Worm (Caenorhabditis elegans) whole organism, L3 larva: Measurements from ENCODE around the gene W10G11.3.
A peak's percentile ranks its signal among the peaks of the same experiment; 100 is the strongest.

Experiments used
- R02D3.7 ChIP-seq: fragments of 150-350 bp; optimal IDR thresholded peaks from 2 replicates; lab custom pipeline; 2014; ENCODE audit warnings: missing biosample characterization, missing genetic modification characterization
- ZK546.5 ChIP-seq: sonication (generic microtip); optimal IDR thresholded peaks from 2 replicates; lab custom pipeline; 2017; ENCODE audit warnings: missing biosample characterization, missing genetic modification characterization
- aly-2 ChIP-seq: fragments of 150-350 bp; optimal IDR thresholded peaks from 2 replicates; lab custom pipeline; 2014; ENCODE audit warnings: missing biosample characterization, missing genetic modification characterization
- ama-1 ChIP-seq: fragments of 150-350 bp; optimal IDR thresholded peaks from 2 replicates; lab custom pipeline; 2018
- ceh-28 ChIP-seq: fragments of 150-350 bp; optimal IDR thresholded peaks from 2 replicates; lab custom pipeline; 2014; ENCODE audit warnings: missing biosample characterization, missing genetic modification reagents, missing genetic modification characterization
- ceh-82 ChIP-seq: fragments of 150-350 bp; optimal IDR thresholded peaks from 2 replicates; lab custom pipeline; 2014; ENCODE audit warnings: missing biosample characterization, missing genetic modification characterization
- ceh-9 ChIP-seq: sonication (generic microtip); optimal IDR thresholded peaks from 2 replicates; lab custom pipeline; 2018; ENCODE audit warnings: missing biosample characterization, missing genetic modification characterization
- daf-12 ChIP-seq: fragments of 150-350 bp; optimal IDR thresholded peaks from 2 replicates; lab custom pipeline; 2014; ENCODE audit warnings: missing biosample characterization, missing genetic modification reagents, missing genetic modification characterization
- egl-27 ChIP-seq: sonication (generic microtip); optimal IDR thresholded peaks from 4 replicates; lab custom pipeline; 2017; ENCODE audit warnings: missing biosample characterization, missing genetic modification reagents, missing genetic modification characterization
- egl-5 ChIP-seq: fragments of 150-350 bp; optimal IDR thresholded peaks from 2 replicates; lab custom pipeline; 2017; ENCODE audit warnings: missing biosample characterization, missing genetic modification reagents, missing genetic modification characterization, inconsistent platforms
- elt-1 ChIP-seq: fragments of 150-350 bp; optimal IDR thresholded peaks from 2 replicates; lab custom pipeline; 2014; ENCODE audit warnings: missing biosample characterization, missing genetic modification characterization
- elt-2 ChIP-seq: sonication (generic microtip); optimal IDR thresholded peaks from 2 replicates; lab custom pipeline; 2016; ENCODE audit warnings: missing genetic modification reagents, mild to moderate bottlenecking, missing genetic modification characterization, missing compliant biosample characterization
- elt-3 ChIP-seq, 3 experiments: fragments of 150-350 bp in 1 of 3; sonication (generic microtip) in 2 of 3; optimal IDR thresholded peaks; 2 replicates in 2 of 3; 4 replicates in 1 of 3; lab custom pipeline; 2014 to 2017; ENCODE audit warnings: missing biosample characterization in 3 of 3, missing genetic modification characterization in 3 of 3
- eor-1 ChIP-seq, 2 experiments: fragments of 150-350 bp; optimal IDR thresholded peaks; 2 replicates each; lab custom pipeline; 2014 to 2018; ENCODE audit warnings: missing biosample characterization in 2 of 2, missing genetic modification characterization in 2 of 2
- fkh-10 ChIP-seq: sonication (generic microtip); optimal IDR thresholded peaks from 2 replicates; lab custom pipeline; 2017; ENCODE audit warnings: missing biosample characterization, missing genetic modification reagents, missing genetic modification characterization
- fkh-2 ChIP-seq: fragments of 150-350 bp; optimal IDR thresholded peaks from 2 replicates; lab custom pipeline; 2014; ENCODE audit warnings: missing biosample characterization, missing genetic modification reagents, missing genetic modification characterization
- jun-1 ChIP-seq: fragments of 150-350 bp; optimal IDR thresholded peaks from 2 replicates; lab custom pipeline; 2014; ENCODE audit warnings: missing biosample characterization, missing genetic modification reagents, missing genetic modification characterization
- lin-15B ChIP-seq: fragments of 150-350 bp; optimal IDR thresholded peaks from 2 replicates; lab custom pipeline; 2014; ENCODE audit warnings: missing biosample characterization, missing genetic modification characterization
- lsy-12 ChIP-seq: sonication (generic microtip); optimal IDR thresholded peaks from 2 replicates; lab custom pipeline; 2016; ENCODE audit warnings: mild to moderate bottlenecking, missing genetic modification characterization, missing compliant biosample characterization
- mdl-1 ChIP-seq: fragments of 150-350 bp; optimal IDR thresholded peaks from 2 replicates; lab custom pipeline; 2014; ENCODE audit warnings: missing biosample characterization, missing genetic modification characterization
- nfya-1 ChIP-seq: sonication (generic microtip); optimal IDR thresholded peaks from 2 replicates; lab custom pipeline; 2017; ENCODE audit warnings: missing genetic modification characterization, mild to moderate bottlenecking, missing compliant biosample characterization, antibody characterized with exemption, moderate library complexity; ENCODE audit not compliant: insufficient read depth
- nhr-11 ChIP-seq: fragments of 150-350 bp; optimal IDR thresholded peaks from 2 replicates; lab custom pipeline; 2014; ENCODE audit warnings: missing biosample characterization, missing genetic modification characterization
- nhr-12 ChIP-seq: fragments of 150-350 bp; optimal IDR thresholded peaks from 2 replicates; lab custom pipeline; 2014; ENCODE audit warnings: missing biosample characterization, missing genetic modification characterization
- nhr-23 ChIP-seq: fragments of 150-350 bp; optimal IDR thresholded peaks from 2 replicates; lab custom pipeline; 2014; ENCODE audit warnings: missing biosample characterization, missing genetic modification reagents, missing genetic modification characterization
- nhr-25 ChIP-seq: sonication (generic microtip); optimal IDR thresholded peaks from 2 replicates; lab custom pipeline; 2017; ENCODE audit warnings: missing biosample characterization, missing genetic modification characterization
- nhr-28 ChIP-seq: fragments of 150-350 bp; optimal IDR thresholded peaks from 2 replicates; lab custom pipeline; 2014; ENCODE audit warnings: missing biosample characterization, missing genetic modification characterization
- nhr-43 ChIP-seq: sonication (generic microtip); optimal IDR thresholded peaks from 2 replicates; lab custom pipeline; 2016; ENCODE audit warnings: mild to moderate bottlenecking, missing genetic modification characterization, missing compliant biosample characterization; ENCODE audit not compliant: poor library complexity, severe bottlenecking
- nhr-67 ChIP-seq: fragments of 150-350 bp; optimal IDR thresholded peaks from 2 replicates; lab custom pipeline; 2014; ENCODE audit warnings: missing biosample characterization, missing genetic modification characterization
- nhr-76 ChIP-seq: fragments of 150-350 bp; sonication (generic microtip); optimal IDR thresholded peaks from 5 replicates; lab custom pipeline; 2014; ENCODE audit warnings: missing biosample characterization, missing genetic modification characterization
- nhr-77 ChIP-seq: fragments of 150-350 bp; optimal IDR thresholded peaks from 2 replicates; lab custom pipeline; 2014; ENCODE audit warnings: missing biosample characterization, missing genetic modification characterization
- pha-4 ChIP-seq: fragments of 150-350 bp; optimal IDR thresholded peaks from 2 replicates; lab custom pipeline; 2014; ENCODE audit warnings: missing biosample characterization, missing genetic modification reagents, missing genetic modification characterization
- pqm-1 ChIP-seq: fragments of 150-350 bp; optimal IDR thresholded peaks from 2 replicates; lab custom pipeline; 2017; ENCODE audit warnings: missing biosample characterization, missing genetic modification characterization, inconsistent platforms
- skn-1 ChIP-seq: fragments of 150-350 bp; optimal IDR thresholded peaks from 2 replicates; lab custom pipeline; 2014; ENCODE audit warnings: missing biosample characterization, missing genetic modification characterization
- snpc-4 ChIP-seq: fragments of 150-350 bp; optimal IDR thresholded peaks from 2 replicates; lab custom pipeline; 2014; ENCODE audit warnings: missing biosample characterization, missing genetic modification characterization
- tbx-2 ChIP-seq: sonication (generic microtip); optimal IDR thresholded peaks from 2 replicates; lab custom pipeline; 2016; ENCODE audit warnings: mild to moderate bottlenecking, missing genetic modification characterization, missing compliant biosample characterization
- unc-62 ChIP-seq: fragments of 150-350 bp; sonication (generic microtip); optimal IDR thresholded peaks from 4 replicates; lab custom pipeline; 2014; ENCODE audit warnings: missing biosample characterization, missing genetic modification reagents, missing genetic modification characterization
- zag-1 ChIP-seq: fragments of 150-350 bp; optimal IDR thresholded peaks from 2 replicates; lab custom pipeline; 2014; ENCODE audit warnings: missing biosample characterization, missing genetic modification characterization
- ztf-11 ChIP-seq: fragments of 150-350 bp; optimal IDR thresholded peaks from 2 replicates; lab custom pipeline; 2014; ENCODE audit warnings: missing biosample characterization, missing genetic modification characterization
- ztf-4 ChIP-seq: fragments of 150-350 bp; optimal IDR thresholded peaks from 2 replicates; lab custom pipeline; 2014; ENCODE audit warnings: missing biosample characterization, missing genetic modification characterization

The W10G11.3 gene

DNA sequence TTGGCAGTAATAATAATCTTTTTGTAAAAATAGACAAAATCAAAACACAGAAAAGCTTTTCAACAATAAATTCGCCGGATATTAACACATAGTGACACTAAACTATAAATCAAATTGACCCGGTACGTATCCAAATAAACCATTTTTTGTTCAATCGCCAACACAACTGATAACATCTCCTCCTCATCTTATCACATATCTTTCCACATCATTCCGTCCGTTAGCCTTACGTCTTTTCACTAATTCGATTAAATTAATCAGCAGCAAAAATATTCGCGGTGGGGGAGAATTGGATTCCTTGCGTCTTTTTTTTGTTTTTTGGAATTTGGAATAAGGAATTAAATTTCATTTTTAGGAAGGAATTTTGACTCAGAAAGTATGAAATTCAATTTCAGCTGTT lies 5.7 kb downstream of the W10G11.3 start:
- no peak for TF ChIP-seq R02D3.7 (tag; lab: Kevin White, UChicago)
- no peak for TF ChIP-seq daf-12 (tag; lab: Kevin White, UChicago)
- no peak for TF ChIP-seq nhr-43 (tag; lab: Kevin White, UChicago)
- no peak for TF ChIP-seq nhr-23 (tag; lab: Kevin White, UChicago)
- TF ChIP-seq ztf-11 (tag; lab: Kevin White, UChicago), result no peak
- TF ChIP-seq nhr-25 (tag; lab: Kevin White, UChicago), result no peak
- no peak for TF ChIP-seq elt-3 (tag; optimal IDR thresholded peaks at IDR 0.05; lab: Kevin White, UChicago)
- TF ChIP-seq eor-1 (tag; optimal IDR thresholded peaks at IDR 0.05; lab: Kevin White, UChicago), result no peak
- no peak for TF ChIP-seq egl-5 (tag; lab: Kevin White, UChicago)
- no peak for TF ChIP-seq egl-27 (tag; lab: Kevin White, UChicago)
- TF ChIP-seq lsy-12 (tag; lab: Kevin White, UChicago), result no peak
- TF ChIP-seq pha-4, result no peak

DNA sequence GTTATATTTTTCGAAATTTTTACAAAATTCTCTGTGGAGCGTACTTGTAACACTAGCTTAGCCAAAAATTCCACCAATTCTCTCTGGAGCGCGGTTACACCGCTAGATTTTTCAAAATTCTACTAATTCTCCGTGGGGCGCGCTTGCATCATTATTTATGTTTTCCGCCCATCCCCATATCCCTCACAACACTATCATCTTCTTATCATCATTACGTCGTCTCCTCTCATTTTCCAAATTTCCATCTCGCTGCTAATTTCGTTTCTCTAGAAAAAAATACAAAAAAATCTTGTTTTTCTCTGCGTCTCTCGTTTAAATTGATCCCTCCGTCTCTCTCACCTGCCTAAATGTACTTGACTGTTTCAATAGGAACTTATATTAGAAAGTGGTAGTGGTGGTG lies 7.0 kb downstream of the W10G11.3 start:
- TF ChIP-seq nfya-1 (tag; lab: Kevin White, UChicago) (no peak), R02D3.7 (tag; lab: Kevin White, UChicago) (no peak), nhr-43 (tag; lab: Kevin White, UChicago) (peak; percentile 12)

DNA sequence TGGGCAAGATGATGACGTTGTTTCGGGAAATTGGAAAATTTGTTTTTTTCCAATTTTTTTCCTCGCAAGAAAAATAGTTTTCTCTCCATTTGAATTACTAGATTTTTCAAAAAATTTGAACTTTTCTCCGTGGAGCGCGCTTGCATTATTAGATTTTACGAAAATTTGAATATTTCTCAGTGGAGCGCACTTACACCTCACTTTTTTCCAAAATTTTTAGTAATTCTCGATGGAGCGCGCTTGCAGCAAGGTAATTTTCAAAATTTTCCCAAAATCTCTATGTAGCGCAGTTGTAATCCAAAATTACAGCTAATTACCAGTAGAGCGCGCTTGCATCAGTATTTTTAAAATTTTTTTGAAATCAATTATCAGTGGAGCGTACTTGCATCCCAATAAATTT lies 7.6 kb downstream of the W10G11.3 start:
- TF ChIP-seq nhr-23 (tag; lab: Kevin White, UChicago) (no peak), egl-5 (tag; lab: Kevin White, UChicago) (no peak), ceh-28 (tag; lab: Kevin White, UChicago) (no peak), eor-1 (tag; optimal IDR thresholded peaks at IDR 0.05; lab: Kevin White, UChicago) (no peak)

DNA sequence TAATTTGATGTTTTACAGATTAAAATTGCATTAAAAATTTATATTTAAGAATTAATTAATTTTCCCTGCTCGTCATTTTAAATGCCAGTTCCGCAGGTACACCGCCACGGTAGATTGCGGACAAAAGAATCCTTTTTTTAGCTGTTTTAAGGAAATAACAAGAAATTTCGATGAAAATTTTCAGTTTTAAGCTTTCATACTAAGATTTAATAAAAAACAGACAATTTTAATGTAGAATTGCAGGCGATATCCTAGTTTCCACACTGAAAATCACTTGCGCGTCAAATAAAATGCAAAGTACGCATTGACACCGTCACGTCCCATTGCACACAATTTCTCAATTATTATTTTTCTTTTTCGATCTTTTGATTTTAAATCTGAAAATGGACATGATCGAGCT lies 8.9 kb downstream of the W10G11.3 start, which contains the start of gene dnc-3:
Gene dnc-3, plus strand, starts transcription at position 272 of the 400 bp plus-strand sequence.
- TF ChIP-seq elt-2 (tag; lab: Kevin White, UChicago), result peak; percentile 28
- TF ChIP-seq nfya-1 (tag; lab: Kevin White, UChicago), result peak; percentile 51
- TF ChIP-seq ama-1, result no peak
- TF ChIP-seq tbx-2 (tag; lab: Kevin White, UChicago), result peak; percentile 53
- TF ChIP-seq snpc-4 (tag; lab: Kevin White, UChicago), result peak; percentile 5
- TF ChIP-seq ztf-4 (tag; lab: Kevin White, UChicago), result no peak
- TF ChIP-seq nhr-12 (tag; lab: Kevin White, UChicago), result no peak
- TF ChIP-seq nhr-11, result no peak
- TF ChIP-seq eor-1 (tag; optimal IDR thresholded peaks at IDR 0.05; lab: Kevin White, UChicago), result no peak
- peak; percentile 29 for TF ChIP-seq ceh-28 (tag; lab: Kevin White, UChicago)
- TF ChIP-seq nhr-23 (tag; lab: Kevin White, UChicago), result peak; percentile 21
- peak; percentile 59 for TF ChIP-seq lin-15B (tag; lab: Kevin White, UChicago)
- TF ChIP-seq, all 47 proteins: peak for 7

DNA sequence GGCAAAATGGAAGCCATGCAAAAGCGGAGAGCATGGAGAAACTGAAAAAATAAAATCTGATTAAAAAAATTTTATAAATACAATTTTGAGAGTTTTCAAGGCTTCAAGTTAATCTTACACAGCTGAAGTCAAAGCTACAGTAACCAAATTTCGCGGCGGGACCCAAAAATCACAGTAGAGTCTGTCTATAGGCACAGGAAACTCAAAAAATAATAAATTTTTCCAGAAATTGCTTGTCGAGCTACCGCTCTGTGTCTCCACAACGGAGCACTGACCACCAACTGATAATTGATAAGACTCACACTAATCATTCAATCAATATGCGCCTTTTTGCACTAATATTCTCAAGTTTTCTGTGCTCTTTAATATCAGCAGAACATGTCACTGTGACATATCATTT lies 12.0 kb downstream of the W10G11.3 start, which contains the start of gene W10G11.19:
Gene W10G11.19, plus strand, starts transcription at position 301 of the 400 bp plus-strand sequence.
- TF ChIP-seq elt-1, result no peak
- peak; percentile 35 for TF ChIP-seq elt-2 (tag; lab: Kevin White, UChicago)

DNA sequence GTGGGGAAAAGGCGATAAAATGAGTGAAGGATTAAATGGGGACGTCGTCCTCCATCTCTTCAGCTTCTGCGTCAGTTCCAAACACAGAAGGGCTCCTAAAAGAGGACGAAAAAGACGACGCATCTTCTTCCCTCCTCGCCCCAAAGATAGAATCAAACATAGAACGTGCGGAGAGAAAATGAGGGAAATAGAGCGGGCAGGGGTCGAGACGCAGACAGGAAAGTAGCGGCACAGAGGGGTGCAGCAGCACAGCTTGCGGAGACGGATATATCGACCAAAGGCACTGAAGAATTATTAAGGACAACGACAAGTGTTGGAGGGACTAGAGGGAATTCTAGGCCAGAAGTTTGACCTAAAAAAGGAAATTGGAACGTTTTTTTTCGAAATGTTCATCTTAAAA lies 15.0 kb downstream of the W10G11.3 start:
- TF ChIP-seq fkh-2 (tag; lab: Kevin White, UChicago) (no peak), R02D3.7 (tag; lab: Kevin White, UChicago) (no peak), pqm-1 (tag; lab: Kevin White, UChicago) (no peak), ZK546.5 (no peak), fkh-10 (no peak), egl-5 (tag; lab: Kevin White, UChicago) (no peak), lin-15B (tag; lab: Kevin White, UChicago) (peak; percentile 81), nhr-67 (no peak), jun-1 (no peak), eor-1 (tag; optimal IDR thresholded peaks at IDR 0.05; lab: Kevin White, UChicago) (no peak), nhr-28 (tag; lab: Kevin White, UChicago) (no peak), ceh-9 (tag; lab: Kevin White, UChicago) (no peak), skn-1 (peak; percentile 6), ceh-82 (tag; lab: Kevin White, UChicago) (no peak), ztf-4 (tag; lab: Kevin White, UChicago) (no peak), nhr-76 (tag; lab: Kevin White, UChicago) (no peak), elt-1 (peak; percentile 23), ztf-11 (tag; lab: Kevin White, UChicago) (no peak), nhr-77 (tag; lab: Kevin White, UChicago) (no peak), pha-4 (no peak), lsy-12 (tag; lab: Kevin White, UChicago) (no peak), aly-2 (tag; lab: Kevin White, UChicago) (no peak), ceh-28 (tag; lab: Kevin White, UChicago) (no peak), unc-62 (GFP tag; lab: Kevin White, UChicago) (no peak), elt-3 (tag; optimal IDR thresholded peaks at IDR 0.05; lab: Kevin White, UChicago) (no peak), zag-1 (tag; lab: Kevin White, UChicago) (no peak), ama-1 (no peak), mdl-1 (tag; lab: Kevin White, UChicago) (no peak), nfya-1 (tag; lab: Kevin White, UChicago) (peak; percentile 70), tbx-2 (tag; lab: Kevin White, UChicago) (no peak), nhr-25 (tag; lab: Kevin White, UChicago) (no peak), nhr-23 (tag; lab: Kevin White, UChicago) (peak; percentile 29)
